Worm (Caenorhabditis elegans) whole organism, young adult: ENCODE data around the gene gtf-2F2.

Source experiments
- F10E7.11 ChIP-seq: sonication (generic microtip); optimal IDR thresholded peaks from 2 replicates; lab custom pipeline; 2017; ENCODE audit warnings: mild to moderate bottlenecking, missing genetic modification characterization, moderate library complexity, missing compliant biosample characterization
- ama-1 ChIP-seq, 3 experiments: fragments of 150-350 bp in 1 of 3; sonication (generic microtip) in 2 of 3; optimal IDR thresholded peaks; 2 replicates each; lab custom pipeline; 2014 to 2018; ENCODE audit warnings: missing biosample characterization in 2 of 3, missing genetic modification characterization in 2 of 3, missing genetic modification reagents in 2 of 3
- bed-1 ChIP-seq: fragments of 200-800 bp; sonication (Bioruptor generic); IDR thresholded peaks from 2 replicates; pipeline ENCODE4 v1.3.6; 2022; ENCODE audit warnings: missing genetic modification reagents, missing genetic modification characterization, missing compliant biosample characterization
- lin-26 ChIP-seq: fragments of 200-800 bp; sonication (Bioruptor generic); IDR thresholded peaks from 2 replicates; pipeline ENCODE4 v1.3.6; 2022; ENCODE audit warnings: missing genetic modification reagents, missing genetic modification characterization, missing compliant biosample characterization
- unc-130 ChIP-seq: sonication (generic microtip); optimal IDR thresholded peaks from 2 replicates; lab custom pipeline; 2016; ENCODE audit warnings: missing genetic modification reagents, missing genetic modification characterization, missing compliant biosample characterization
- zfh-2 ChIP-seq: fragments of 200-800 bp; sonication (Bioruptor generic); conservative IDR thresholded peaks from 2 replicates; pipeline ENCODE4 v1.3.6; 2022; ENCODE audit warnings: missing genetic modification reagents, missing genetic modification characterization, missing compliant biosample characterization

ce11 chrV:18978301-18978700 is 15.4 kb upstream of the gtf-2F2 start:
- no peak for TF ChIP-seq unc-130 (GFP tag; lab: Kevin White, UChicago)
- TF ChIP-seq bed-1 (GFP tag; lab: Robert Waterston, UW) = no peak
- TF ChIP-seq lin-26 (GFP tag; lab: Robert Waterston, UW) = no peak
- TF ChIP-seq ama-1 (optimal IDR thresholded peaks at IDR 0.05; lab: Kevin White, UChicago) = no peak
- TF ChIP-seq ama-1 (GFP tag; optimal IDR thresholded peaks at IDR 0.05; lab: Kevin White, UChicago) = no peak
- no peak for TF ChIP-seq zfh-2 (GFP tag; lab: Robert Waterston, UW)
- TF ChIP-seq F10E7.11 = no peak
